Worm (Caenorhabditis elegans): ENCODE measurements around the gene C54F6.5.

ce11 chrV:7539015-7539414 lies 10.1 kb downstream of the C54F6.5 start, which contains the start of gene srh-268:
- TF ChIP-seq unc-62 (GFP tag; optimal IDR thresholded peaks at IDR 0.05) (no peak), nhr-237 (tag; optimal IDR thresholded peaks at IDR 0.05) (no peak), nhr-28 (tag; optimal IDR thresholded peaks at IDR 0.05) (no peak), lin-13 (tag; optimal IDR thresholded peaks at IDR 0.05) (no peak), mls-2 (tag; optimal IDR thresholded peaks at IDR 0.05) (no peak), pha-4 (tag; optimal IDR thresholded peaks at IDR 0.05) (no peak), mab-5 (tag; optimal IDR thresholded peaks at IDR 0.05) (no peak), snpc-4 (tag; optimal IDR thresholded peaks at IDR 0.05) (no peak), unc-39 (tag; optimal IDR thresholded peaks at IDR 0.05) (no peak), nhr-12 (tag; optimal IDR thresholded peaks at IDR 0.05) (no peak), nhr-76 (tag; optimal IDR thresholded peaks at IDR 0.05) (no peak)
